Worm (Caenorhabditis elegans) whole organism, early embryonic: ENCODE data around the gene mam-4.

ENCODE experiments used
- F13C5.2 ChIP-seq: sonication (generic microtip); optimal IDR thresholded peaks from 2 replicates; lab custom pipeline; 2017; ENCODE audit warnings: mild to moderate bottlenecking, missing genetic modification characterization, inconsistent platforms, missing compliant biosample characterization
- aly-1 ChIP-seq: sonication (generic microtip); optimal IDR thresholded peaks from 2 replicates; lab custom pipeline; 2016; ENCODE audit warnings: missing genetic modification characterization, missing compliant biosample characterization
- ama-1 ChIP-seq: fragments of 150-350 bp; optimal IDR thresholded peaks from 2 replicates; lab custom pipeline; 2014
- ceh-13 ChIP-seq: fragments of 200-800 bp; sonication (Bioruptor generic); optimal IDR thresholded peaks from 2 replicates; lab custom pipeline; 2018; ENCODE audit warnings: mild to moderate bottlenecking, missing genetic modification characterization, missing compliant biosample characterization
- ets-7 ChIP-seq: sonication (generic microtip); optimal IDR thresholded peaks from 2 replicates; lab custom pipeline; 2016; ENCODE audit warnings: missing genotype, missing genetic modification characterization, missing compliant biosample characterization
- hmg-4 ChIP-seq: fragments of 200-800 bp; sonication (Bioruptor generic); optimal IDR thresholded peaks from 2 replicates; lab custom pipeline; 2018; ENCODE audit warnings: mild to moderate bottlenecking, missing genetic modification characterization, missing compliant biosample characterization
- hnd-1 ChIP-seq: sonication (generic microtip); optimal IDR thresholded peaks from 2 replicates; lab custom pipeline; 2016; ENCODE audit warnings: missing genetic modification characterization, missing compliant biosample characterization
- sea-1 ChIP-seq: fragments of 200-800 bp; sonication (Bioruptor generic); conservative IDR thresholded peaks from 2 replicates; pipeline ENCODE4 v1.3.6; 2022; ENCODE audit warnings: missing genetic modification characterization, missing compliant biosample characterization
- tbx-11 ChIP-seq: fragments of 200-800 bp; sonication (Bioruptor generic); IDR thresholded peaks from 2 replicates; pipeline ENCODE4 v1.3.6; 2022; ENCODE audit warnings: missing genetic modification characterization, missing compliant biosample characterization

ce11 chrV:11214569-11214968 is 33.4 kb upstream of the mam-4 start:
- TF ChIP-seq sea-1 (GFP tag; lab: Robert Waterston, UW) (no peak), ama-1 (lab: Kevin White, UChicago) (no peak), tbx-11 (GFP tag; lab: Robert Waterston, UW) (no peak), ets-7 (tag; lab: Kevin White, UChicago) (no peak), hnd-1 (tag; lab: Kevin White, UChicago) (no peak), F13C5.2 (no peak), ceh-13 (GFP tag; lab: Kevin White, UChicago) (no peak), hmg-4 (GFP tag; lab: Kevin White, UChicago) (no peak), aly-1 (tag; lab: Kevin White, UChicago) (no peak)
